Worm (Caenorhabditis elegans) whole organism, L2 larva: ENCODE results near the gene vha-2.

Experiments used
- C34F6.9 ChIP-seq: fragments of 150-350 bp; optimal IDR thresholded peaks from 2 replicates; lab custom pipeline; 2014; ENCODE audit warnings: missing biosample characterization, missing genetic modification characterization
- F13H6.1 ChIP-seq: sonication (generic microtip); optimal IDR thresholded peaks from 2 replicates; lab custom pipeline; 2016; ENCODE audit warnings: missing genetic modification characterization, missing compliant biosample characterization
- R02D3.7 ChIP-seq: fragments of 150-350 bp; optimal IDR thresholded peaks from 2 replicates; lab custom pipeline; 2014; ENCODE audit warnings: missing biosample characterization, missing genetic modification characterization
- ZK546.5 ChIP-seq: sonication (generic microtip); optimal IDR thresholded peaks from 2 replicates; lab custom pipeline; 2017; ENCODE audit warnings: missing biosample characterization, missing genetic modification characterization
- ama-1 ChIP-seq: fragments of 150-350 bp; optimal IDR thresholded peaks from 2 replicates; lab custom pipeline; 2018; ENCODE audit warnings: inconsistent platforms
- blmp-1 ChIP-seq: sonication (generic microtip); optimal IDR thresholded peaks from 2 replicates; lab custom pipeline; 2017; ENCODE audit warnings: missing genetic modification characterization, mild to moderate bottlenecking, missing compliant biosample characterization, antibody characterized with exemption, moderate library complexity; ENCODE audit not compliant: insufficient read depth
- ceh-16 ChIP-seq: fragments of 150-350 bp; optimal IDR thresholded peaks from 2 replicates; lab custom pipeline; 2014; ENCODE audit warnings: missing biosample characterization, missing genetic modification characterization
- ceh-82 ChIP-seq: fragments of 150-350 bp; optimal IDR thresholded peaks from 2 replicates; lab custom pipeline; 2014; ENCODE audit warnings: missing biosample characterization, missing genetic modification characterization
- crh-2 ChIP-seq: sonication (generic microtip); optimal IDR thresholded peaks from 2 replicates; lab custom pipeline; 2017; ENCODE audit warnings: missing biosample characterization, missing genetic modification characterization
- dmd-4 ChIP-seq: sonication (generic microtip); optimal IDR thresholded peaks from 2 replicates; lab custom pipeline; 2017; ENCODE audit warnings: missing biosample characterization, missing genetic modification characterization
- egl-27 ChIP-seq: sonication (generic microtip); optimal IDR thresholded peaks from 3 replicates; lab custom pipeline; 2017; ENCODE audit warnings: missing biosample characterization, missing genetic modification reagents, missing genetic modification characterization
- elt-1 ChIP-seq: fragments of 150-350 bp; optimal IDR thresholded peaks from 2 replicates; lab custom pipeline; 2014; ENCODE audit warnings: missing biosample characterization, missing genetic modification characterization
- elt-3 ChIP-seq: sonication (generic microtip); optimal IDR thresholded peaks from 2 replicates; lab custom pipeline; 2017; ENCODE audit warnings: missing biosample characterization, missing genetic modification characterization
- fos-1 ChIP-seq: fragments of 150-350 bp; optimal IDR thresholded peaks from 2 replicates; lab custom pipeline; 2014; ENCODE audit warnings: missing biosample characterization, missing genetic modification characterization
- gmeb-1 ChIP-seq: fragments of 150-350 bp; optimal IDR thresholded peaks from 2 replicates; lab custom pipeline; 2014; ENCODE audit warnings: missing biosample characterization, missing genetic modification characterization
- lin-11 ChIP-seq: fragments of 150-350 bp; sonication (generic microtip); optimal IDR thresholded peaks from 2 replicates; lab custom pipeline; 2014; ENCODE audit warnings: missing biosample characterization, missing genetic modification characterization, inconsistent platforms, mixed read lengths
- lin-13 ChIP-seq: fragments of 150-350 bp; optimal IDR thresholded peaks from 2 replicates; lab custom pipeline; 2014; ENCODE audit warnings: missing biosample characterization, missing genetic modification reagents, missing genetic modification characterization
- lin-39 ChIP-seq: fragments of 150-350 bp; optimal IDR thresholded peaks from 2 replicates; lab custom pipeline; 2014; ENCODE audit warnings: missing biosample characterization, missing genetic modification reagents, missing genetic modification characterization
- lsy-2 ChIP-seq, 2 experiments: fragments of 150-350 bp in 1 of 2; sonication (generic microtip) in 1 of 2; optimal IDR thresholded peaks; 2 replicates each; lab custom pipeline; 2014 to 2017; ENCODE audit warnings: missing biosample characterization in 2 of 2, missing genetic modification characterization in 2 of 2
- mbf-1 ChIP-seq: sonication (generic microtip); optimal IDR thresholded peaks from 2 replicates; lab custom pipeline; 2017; ENCODE audit warnings: missing biosample characterization, missing genetic modification characterization
- mdl-1 ChIP-seq, 2 experiments: fragments of 150-350 bp in 1 of 2; sonication (generic microtip) in 1 of 2; optimal IDR thresholded peaks; 2 replicates each; lab custom pipeline; 2017; ENCODE audit warnings: missing biosample characterization in 2 of 2, missing genetic modification characterization in 2 of 2
- nhr-10 ChIP-seq: sonication (generic microtip); optimal IDR thresholded peaks from 2 replicates; lab custom pipeline; 2017; ENCODE audit warnings: missing biosample characterization, missing genetic modification characterization
- nhr-11 ChIP-seq: fragments of 150-350 bp; optimal IDR thresholded peaks from 2 replicates; lab custom pipeline; 2014; ENCODE audit warnings: missing biosample characterization, missing genetic modification characterization
- nhr-12 ChIP-seq: fragments of 150-350 bp; optimal IDR thresholded peaks from 2 replicates; lab custom pipeline; 2014; ENCODE audit warnings: missing biosample characterization, missing genetic modification characterization
- nhr-129 ChIP-seq: fragments of 150-350 bp; optimal IDR thresholded peaks from 2 replicates; lab custom pipeline; 2014; ENCODE audit warnings: missing biosample characterization, missing genetic modification characterization
- nhr-21 ChIP-seq: fragments of 150-350 bp; optimal IDR thresholded peaks from 2 replicates; lab custom pipeline; 2014; ENCODE audit warnings: missing biosample characterization, missing genetic modification characterization
- nhr-23 ChIP-seq: fragments of 150-350 bp; optimal IDR thresholded peaks from 2 replicates; lab custom pipeline; 2014; ENCODE audit warnings: missing biosample characterization, missing genetic modification reagents, missing genetic modification characterization
- nhr-237 ChIP-seq: fragments of 150-350 bp; optimal IDR thresholded peaks from 2 replicates; lab custom pipeline; 2014; ENCODE audit warnings: missing biosample characterization, missing genetic modification characterization
- nhr-25 ChIP-seq: fragments of 150-350 bp; sonication (generic microtip); optimal IDR thresholded peaks from 3 replicates; lab custom pipeline; 2014; ENCODE audit warnings: missing biosample characterization, missing genetic modification characterization
- nhr-6 ChIP-seq: fragments of 150-350 bp; optimal IDR thresholded peaks from 2 replicates; lab custom pipeline; 2014; ENCODE audit warnings: missing biosample characterization, missing genetic modification characterization
- nhr-77 ChIP-seq: fragments of 150-350 bp; optimal IDR thresholded peaks from 2 replicates; lab custom pipeline; 2014; ENCODE audit warnings: missing biosample characterization, missing genetic modification characterization
- peb-1 ChIP-seq: fragments of 150-350 bp; optimal IDR thresholded peaks from 2 replicates; lab custom pipeline; 2014; ENCODE audit warnings: missing biosample characterization, missing genetic modification characterization
- sem-4 ChIP-seq: fragments of 150-350 bp; optimal IDR thresholded peaks from 2 replicates; lab custom pipeline; 2014; ENCODE audit warnings: missing biosample characterization, missing genetic modification reagents, missing genetic modification characterization
- skn-1 ChIP-seq: sonication (generic microtip); optimal IDR thresholded peaks from 2 replicates; lab custom pipeline; 2017; ENCODE audit warnings: missing biosample characterization, missing genetic modification characterization
- sma-3 ChIP-seq: sonication (generic microtip); optimal IDR thresholded peaks from 2 replicates; lab custom pipeline; 2016; ENCODE audit warnings: missing genetic modification reagents, missing genetic modification characterization, missing compliant biosample characterization
- sma-9 ChIP-seq, 2 experiments: fragments of 150-350 bp in 1 of 2; sonication (generic microtip) in 1 of 2; optimal IDR thresholded peaks; 2 replicates each; lab custom pipeline; 2014 to 2016; ENCODE audit warnings: missing genetic modification characterization in 2 of 2, mild to moderate bottlenecking in 1 of 2, missing biosample characterization in 1 of 2, missing compliant biosample characterization in 1 of 2, missing genetic modification reagents in 1 of 2, moderate library complexity in 1 of 2
- snpc-4 ChIP-seq: fragments of 150-350 bp; optimal IDR thresholded peaks from 2 replicates; lab custom pipeline; 2014; ENCODE audit warnings: missing biosample characterization, missing genetic modification characterization
- unc-39 ChIP-seq: fragments of 150-350 bp; optimal IDR thresholded peaks from 2 replicates; lab custom pipeline; 2014; ENCODE audit warnings: missing biosample characterization, missing genetic modification characterization
- unc-55 ChIP-seq: fragments of 150-350 bp; sonication (generic microtip); optimal IDR thresholded peaks from 3 replicates; lab custom pipeline; 2014; ENCODE audit warnings: missing biosample characterization, missing genetic modification reagents, missing genetic modification characterization
- unc-62 ChIP-seq: fragments of 150-350 bp; optimal IDR thresholded peaks from 2 replicates; lab custom pipeline; 2014; ENCODE audit warnings: missing biosample characterization, missing genetic modification reagents, missing genetic modification characterization
- zag-1 ChIP-seq: fragments of 150-350 bp; optimal IDR thresholded peaks from 2 replicates; lab custom pipeline; 2014; ENCODE audit warnings: missing biosample characterization, missing genetic modification characterization
- ztf-1 ChIP-seq: fragments of 200-800 bp; sonication (Bioruptor generic); conservative IDR thresholded peaks from 2 replicates; pipeline ENCODE4 v1.3.6; 2022; ENCODE audit warnings: missing genetic modification characterization, missing compliant biosample characterization
- ztf-11 ChIP-seq: sonication (generic microtip); optimal IDR thresholded peaks from 2 replicates; lab custom pipeline; 2017; ENCODE audit warnings: missing biosample characterization, missing genetic modification characterization
- ztf-4 ChIP-seq: fragments of 150-350 bp; optimal IDR thresholded peaks from 2 replicates; lab custom pipeline; 2014; ENCODE audit warnings: missing biosample characterization, missing genetic modification characterization

Gene vha-2

ce11 chrIII:9818763-9819162, 36.8 kb downstream of the vha-2 start, which contains the start of gene panl-3 (continued):
- peak; percentile 82 for TF ChIP-seq C34F6.9 (tag; lab: Kevin White, UChicago)
- TF ChIP-seq zag-1 (tag; lab: Kevin White, UChicago), result no peak
- no peak for TF ChIP-seq peb-1 (tag; lab: Kevin White, UChicago)
- no peak for TF ChIP-seq egl-27 (tag; lab: Kevin White, UChicago)
- TF ChIP-seq nhr-237, result no peak
- TF ChIP-seq ceh-82 (tag; lab: Kevin White, UChicago), result no peak
- TF ChIP-seq nhr-10, result no peak
- TF ChIP-seq crh-2 (tag; lab: Kevin White, UChicago), result peak; percentile 53
- no peak for TF ChIP-seq nhr-77 (tag; lab: Kevin White, UChicago)
- no peak for TF ChIP-seq ztf-11 (tag; lab: Kevin White, UChicago)
- TF ChIP-seq sma-3 (GFP tag; lab: Kevin White, UChicago), result peak; percentile 72
- peak; percentile 51 for TF ChIP-seq lin-13 (GFP tag; lab: Kevin White, UChicago)
- no peak for TF ChIP-seq elt-1

DNA sequence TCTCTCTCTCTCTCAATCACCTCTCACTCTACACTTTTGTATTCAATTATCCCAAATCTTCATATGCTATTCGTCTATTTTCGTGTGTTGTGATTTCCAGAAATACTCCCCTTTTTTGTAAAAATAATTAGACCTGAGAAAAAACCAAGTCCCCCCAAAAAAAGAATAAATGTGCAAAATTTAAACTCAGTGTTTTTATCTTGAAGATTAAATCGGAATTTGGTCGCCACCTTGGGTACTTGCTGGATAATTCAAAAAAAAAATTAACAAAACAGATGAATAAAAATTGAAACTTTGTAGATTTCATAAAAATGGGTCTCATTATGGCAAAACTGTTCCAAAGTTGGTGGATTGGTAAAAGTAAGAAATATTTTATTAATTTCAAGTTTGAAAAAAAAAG, 41.0 kb downstream of the vha-2 start, which contains the start of gene arl-5:
TSS of gene arl-5 (plus strand) at position 301 of the 400 bp plus-strand sequence.
- TF ChIP-seq nhr-237 (no peak), lin-39 (tag; lab: Kevin White, UChicago) (no peak), elt-1 (no peak), ama-1 (lab: Kevin White, UChicago) (no peak), nhr-12 (tag; lab: Kevin White, UChicago) (no peak), unc-62 (GFP tag; lab: Kevin White, UChicago) (no peak)

ce11 chrIII:9823748-9824147, 41.8 kb downstream of the vha-2 start:
- TF ChIP-seq nhr-21 (tag; lab: Kevin White, UChicago), result no peak
- TF ChIP-seq F13H6.1 (tag; lab: Kevin White, UChicago), result no peak
- no peak for TF ChIP-seq ztf-11 (tag; lab: Kevin White, UChicago)
- TF ChIP-seq nhr-11 (tag; lab: Kevin White, UChicago), result no peak
- TF ChIP-seq dmd-4 (tag; lab: Kevin White, UChicago), result no peak

DNA sequence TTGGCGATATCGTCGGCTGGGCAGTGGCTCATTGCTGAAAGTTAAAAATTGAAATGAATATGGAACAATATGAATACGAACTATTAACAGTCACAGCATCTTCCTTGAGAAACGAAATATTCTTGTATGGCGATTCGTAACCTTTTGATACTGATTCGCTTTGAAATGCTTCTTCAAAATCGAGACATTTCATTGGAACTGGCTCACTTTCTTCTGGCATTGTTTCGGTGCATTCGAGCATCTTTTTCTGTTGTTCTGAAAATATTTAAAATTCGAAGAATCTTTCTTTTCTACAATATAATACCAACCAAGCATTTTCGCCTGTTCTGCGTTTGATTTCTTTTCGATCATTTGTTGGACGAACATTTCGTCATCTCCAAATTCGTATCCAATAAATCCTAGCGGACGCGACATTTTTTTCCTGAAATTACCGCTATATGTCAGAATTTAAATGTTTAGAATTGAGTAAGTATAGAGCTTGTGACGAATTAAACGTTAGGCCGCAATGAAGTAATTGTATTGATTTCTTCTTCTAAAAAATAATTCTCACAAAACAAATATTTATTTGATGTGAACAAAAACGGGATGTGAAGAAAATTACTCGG, 42.5 kb downstream of the vha-2 start, which contains the start of gene lin-52:
TSS of gene lin-52 (minus strand) at position 421 of the 605 bp plus-strand sequence.
- TF ChIP-seq nhr-12 (tag; lab: Kevin White, UChicago) (no peak), elt-3 (tag; lab: Kevin White, UChicago) (no peak), snpc-4 (tag; lab: Kevin White, UChicago) (no peak), unc-55 (GFP tag; lab: Kevin White, UChicago) (no peak), ztf-1 (no peak), nhr-77 (tag; lab: Kevin White, UChicago) (no peak), sma-9 (GFP tag; optimal IDR thresholded peaks at IDR 0.05; lab: Kevin White, UChicago) (no peak), sma-9 (tag; optimal IDR thresholded peaks at IDR 0.05; lab: Kevin White, UChicago) (no peak), gmeb-1 (tag; lab: Kevin White, UChicago) (no peak), dmd-4 (tag; lab: Kevin White, UChicago) (no peak), nhr-21 (tag; lab: Kevin White, UChicago) (no peak), ceh-16 (no peak), unc-39 (tag; lab: Kevin White, UChicago) (no peak), elt-1 (no peak), ztf-11 (tag; lab: Kevin White, UChicago) (no peak), ama-1 (lab: Kevin White, UChicago) (peak; percentile 67), nhr-6 (no peak), C34F6.9 (tag; lab: Kevin White, UChicago) (no peak), lin-11 (tag; lab: Kevin White, UChicago) (no peak), mbf-1 (no peak), nhr-10 (no peak), R02D3.7 (no peak), lsy-2 (tag; optimal IDR thresholded peaks at IDR 0.05; lab: Kevin White, UChicago) (peak in 1 of 2 experiments; percentile 32), zag-1 (tag; lab: Kevin White, UChicago) (no peak), F13H6.1 (tag; lab: Kevin White, UChicago) (no peak), blmp-1 (tag; lab: Kevin White, UChicago) (no peak), crh-2 (tag; lab: Kevin White, UChicago) (peak; percentile 18), lin-39 (tag; lab: Kevin White, UChicago) (no peak), sem-4 (no peak), nhr-23 (no peak), nhr-129 (tag; lab: Kevin White, UChicago) (no peak), skn-1 (tag; lab: Kevin White, UChicago) (no peak), nhr-11 (tag; lab: Kevin White, UChicago) (no peak), ztf-4 (tag; lab: Kevin White, UChicago) (peak; percentile 78), ZK546.5 (tag; lab: Kevin White, UChicago) (no peak), fos-1 (tag; lab: Kevin White, UChicago) (no peak), sma-3 (GFP tag; lab: Kevin White, UChicago) (peak; percentile 40), mdl-1 (tag; optimal IDR thresholded peaks at IDR 0.05; lab: Kevin White, UChicago) (no peak), nhr-25 (tag; lab: Kevin White, UChicago) (peak; percentile 2), egl-27 (tag; lab: Kevin White, UChicago) (no peak)
